Worm (Caenorhabditis elegans): ENCODE results near the gene C34D4.2.

C34D4.2 gene

DNA sequence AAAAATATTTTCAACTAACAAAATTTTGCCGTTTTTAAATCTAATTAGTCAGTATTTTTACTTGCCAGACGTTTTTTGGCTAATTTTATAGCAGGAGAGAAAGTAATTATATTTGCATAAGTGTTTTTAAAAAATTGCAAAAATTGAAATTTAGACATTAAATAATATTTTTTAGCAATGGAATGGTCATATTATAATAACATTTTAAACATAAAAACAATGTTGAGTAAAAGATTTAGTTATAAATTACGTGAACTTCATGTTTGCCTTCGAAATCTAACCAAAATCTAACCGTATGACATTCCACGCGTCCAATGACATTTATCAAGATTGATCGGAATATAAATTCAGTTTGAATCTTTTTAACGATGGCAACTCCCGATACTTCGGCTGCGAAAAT, at the start of gene C34D4.2:
Gene C34D4.2, plus strand, starts transcription at position 301 of the 400 bp plus-strand sequence.
- TF ChIP-seq ref-2 (tag; optimal IDR thresholded peaks at IDR 0.05) = no peak
- no peak for TF ChIP-seq sox-4 (tag; optimal IDR thresholded peaks at IDR 0.05)
- no peak for TF ChIP-seq ets-4 (tag; optimal IDR thresholded peaks at IDR 0.05)
- no peak for TF ChIP-seq ceh-19 (GFP tag; optimal IDR thresholded peaks at IDR 0.05)
- no peak for TF ChIP-seq fkh-6 (tag; optimal IDR thresholded peaks at IDR 0.05)
- no peak for TF ChIP-seq hlh-30 (tag; optimal IDR thresholded peaks at IDR 0.05; ENCODE audit: insufficient read depth)
- TF ChIP-seq dmd-4 (tag; optimal IDR thresholded peaks at IDR 0.05; ENCODE audit: borderline replicate concordance) = no peak
- TF ChIP-seq ttx-3 (tag; optimal IDR thresholded peaks at IDR 0.05) = no peak
- TF ChIP-seq syd-9 (tag; optimal IDR thresholded peaks at IDR 0.05) = no peak
- no peak for TF ChIP-seq hlh-15 (tag; optimal IDR thresholded peaks at IDR 0.05)
- TF ChIP-seq nhr-11 (tag; optimal IDR thresholded peaks at IDR 0.05) = no peak
- no peak for TF ChIP-seq ama-1 (optimal IDR thresholded peaks at IDR 0.05)
- TF ChIP-seq mec-3 (tag; optimal IDR thresholded peaks at IDR 0.05; ENCODE audit: borderline replicate concordance) = no peak
- TF ChIP-seq unc-42 (tag; optimal IDR thresholded peaks at IDR 0.05) = no peak
- no peak for TF ChIP-seq rnt-1 (tag; optimal IDR thresholded peaks at IDR 0.05)
- no peak for TF ChIP-seq K02D7.2 (tag; optimal IDR thresholded peaks at IDR 0.05)
- no peak for TF ChIP-seq fkh-10 (GFP tag; optimal IDR thresholded peaks at IDR 0.05)
- TF ChIP-seq lin-11 (tag; optimal IDR thresholded peaks at IDR 0.05) = no peak
- no peak for TF ChIP-seq ceh-45 (GFP tag; IDR thresholded peaks at IDR 0.05)
- TF ChIP-seq ztf-16 (tag; optimal IDR thresholded peaks at IDR 0.05) = no peak

DNA sequence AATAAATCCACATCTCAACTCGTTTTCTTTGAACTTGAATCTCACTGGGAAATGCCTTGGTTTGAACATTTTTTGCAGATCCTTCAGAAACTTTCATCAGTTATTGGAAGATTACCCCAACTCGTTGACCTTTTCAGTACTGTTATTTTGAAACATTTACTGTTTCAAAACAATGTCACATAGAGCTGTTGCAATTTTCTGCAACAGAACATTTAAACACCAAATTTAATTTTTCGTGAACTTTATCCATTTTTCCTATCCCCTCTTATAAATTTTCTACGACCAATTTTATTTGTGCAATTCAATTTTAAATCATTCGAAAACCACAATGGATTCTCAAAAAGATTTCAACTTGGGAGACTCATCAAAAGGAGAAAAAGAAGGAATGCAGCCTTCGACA, 46.6 kb upstream of the C34D4.2 start, which contains the start of gene ZC477.2:
Gene ZC477.2, plus strand, starts transcription at position 301 of the 400 bp plus-strand sequence.
- TF ChIP-seq pat-9 (tag; optimal IDR thresholded peaks at IDR 0.05) (no peak), hlh-8 (tag; optimal IDR thresholded peaks at IDR 0.05) (no peak), hlh-30 (tag; optimal IDR thresholded peaks at IDR 0.05; ENCODE audit: insufficient read depth) (no peak), npax-4 (tag; optimal IDR thresholded peaks at IDR 0.05) (no peak), madf-2 (tag; optimal IDR thresholded peaks at IDR 0.05) (no peak), tbx-2 (tag; optimal IDR thresholded peaks at IDR 0.05) (no peak), mec-3 (tag; optimal IDR thresholded peaks at IDR 0.05; ENCODE audit: borderline replicate concordance) (no peak), elt-2 (tag; optimal IDR thresholded peaks at IDR 0.05) (no peak), nfya-1 (tag; optimal IDR thresholded peaks at IDR 0.05) (no peak)

DNA sequence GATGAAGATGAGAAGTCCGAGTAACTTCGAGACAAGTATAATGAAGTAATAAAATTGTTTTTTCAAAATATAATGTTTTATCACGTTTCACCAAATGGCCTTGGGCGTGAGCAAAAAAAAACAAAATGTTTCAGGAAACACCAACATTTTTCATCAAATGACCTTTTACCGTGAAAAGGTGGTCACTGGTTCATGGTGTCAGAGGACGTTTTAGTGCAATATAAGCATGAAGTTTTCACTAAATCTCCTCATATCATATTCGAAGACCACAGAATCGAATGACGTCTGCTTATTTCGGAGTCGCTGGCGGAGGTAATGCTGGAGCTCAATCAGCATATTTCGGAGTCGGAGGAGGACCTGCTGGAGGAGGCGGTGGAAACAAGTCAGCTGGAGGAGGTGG, 43.1 kb upstream of the C34D4.2 start, which contains the start of the genes ZC477.7 and ssq-3:
Gene ZC477.7, minus strand, starts transcription at position 101 of the 400 bp plus-strand sequence.
Gene ssq-3, plus strand, starts transcription at position 251 of the 400 bp plus-strand sequence.
- TF ChIP-seq zip-5 (tag; optimal IDR thresholded peaks at IDR 0.05) (no peak), pha-4 (tag; optimal IDR thresholded peaks at IDR 0.05) (no peak), nhr-232 (tag; optimal IDR thresholded peaks at IDR 0.05) (no peak), nhr-11 (tag; optimal IDR thresholded peaks at IDR 0.05) (no peak), madf-2 (tag; optimal IDR thresholded peaks at IDR 0.05) (no peak), hlh-8 (tag; optimal IDR thresholded peaks at IDR 0.05) (no peak), elt-2 (tag; optimal IDR thresholded peaks at IDR 0.05) (no peak), eyg-1 (tag; optimal IDR thresholded peaks at IDR 0.05) (no peak), che-1 (tag; optimal IDR thresholded peaks at IDR 0.05) (no peak), mec-3 (tag; optimal IDR thresholded peaks at IDR 0.05; ENCODE audit: borderline replicate concordance) (no peak), sdc-2 (tag; optimal IDR thresholded peaks at IDR 0.05) (no peak), rnt-1 (tag; optimal IDR thresholded peaks at IDR 0.05) (no peak), elt-4 (tag; optimal IDR thresholded peaks at IDR 0.05) (no peak), Y22D7AL.16 (tag; optimal IDR thresholded peaks at IDR 0.05) (no peak)

DNA sequence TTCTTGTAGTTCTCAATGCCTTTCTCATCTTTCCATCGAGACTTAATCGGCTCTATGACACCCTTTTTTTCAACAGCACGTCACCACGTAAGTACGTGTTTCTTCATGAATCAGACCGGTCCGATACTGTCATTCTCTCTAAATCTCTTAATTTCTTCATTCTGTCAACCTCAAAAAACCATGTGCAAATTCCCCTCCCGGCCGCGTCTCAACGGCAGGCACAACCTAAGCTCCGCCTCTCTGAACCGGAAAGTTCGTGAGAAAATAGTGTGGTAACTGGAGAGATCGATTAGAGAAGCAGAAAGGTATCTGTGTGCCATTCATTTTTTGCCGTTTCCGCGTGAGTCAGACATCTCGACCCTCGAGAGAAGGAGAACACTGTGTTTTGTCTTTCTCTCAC, 39.9 kb upstream of the C34D4.2 start, which contains the start of gene nas-8:
Gene nas-8, plus strand, starts transcription at position 301 of the 400 bp plus-strand sequence.
- TF ChIP-seq unc-3 (GFP tag; conservative IDR thresholded peaks at IDR 0.05) = no peak
- TF ChIP-seq unc-3 (tag; optimal IDR thresholded peaks at IDR 0.05) = no peak
- TF ChIP-seq pqm-1 (tag; optimal IDR thresholded peaks at IDR 0.05) = no peak
- no peak for TF ChIP-seq T23F11.4 (GFP tag; optimal IDR thresholded peaks at IDR 0.05)
- no peak for TF ChIP-seq elt-4 (tag; optimal IDR thresholded peaks at IDR 0.05)
- no peak for TF ChIP-seq hlh-8 (tag; optimal IDR thresholded peaks at IDR 0.05)
- TF ChIP-seq unc-42 (tag; optimal IDR thresholded peaks at IDR 0.05) = no peak
- TF ChIP-seq pha-2 (tag; optimal IDR thresholded peaks at IDR 0.05) = no peak
- no peak for TF ChIP-seq madf-2 (tag; optimal IDR thresholded peaks at IDR 0.05)
- no peak for TF ChIP-seq fkh-6 (tag; optimal IDR thresholded peaks at IDR 0.05)
- TF ChIP-seq hlh-13 (GFP tag; optimal IDR thresholded peaks at IDR 0.05) = no peak
- TF ChIP-seq npax-4 (tag; optimal IDR thresholded peaks at IDR 0.05) = no peak
- TF ChIP-seq F13H6.1 (tag; optimal IDR thresholded peaks at IDR 0.05) = no peak
- no peak for TF ChIP-seq ets-4 (tag; optimal IDR thresholded peaks at IDR 0.05)
- TF ChIP-seq ceh-2 (tag; optimal IDR thresholded peaks at IDR 0.05) = no peak
- no peak for TF ChIP-seq nhr-11 (tag; optimal IDR thresholded peaks at IDR 0.05)
- no peak for TF ChIP-seq nhr-232 (tag; optimal IDR thresholded peaks at IDR 0.05)
- TF ChIP-seq ceh-18 (tag; optimal IDR thresholded peaks at IDR 0.05) = no peak
- TF ChIP-seq ttx-3 (tag; optimal IDR thresholded peaks at IDR 0.05) = no peak
- TF ChIP-seq eyg-1 (tag; optimal IDR thresholded peaks at IDR 0.05) = no peak

Measured in whole organism, late embryonic.